Worm (Caenorhabditis elegans) whole organism, late embryonic: ENCODE results near the gene srv-26.

ENCODE experiments used
- C38D4.7 ChIP-seq: fragments of 200-800 bp; sonication (Bioruptor generic); optimal IDR thresholded peaks from 2 replicates; lab custom pipeline; 2018; ENCODE audit warnings: mild to moderate bottlenecking, missing genetic modification characterization, moderate library complexity, missing compliant biosample characterization
- K02D7.2 ChIP-seq: sonication (generic microtip); optimal IDR thresholded peaks from 2 replicates; lab custom pipeline; 2017; ENCODE audit warnings: mild to moderate bottlenecking, missing genetic modification characterization, missing compliant biosample characterization
- K09A11.1 ChIP-seq: sonication (generic microtip); optimal IDR thresholded peaks from 2 replicates; lab custom pipeline; 2017; ENCODE audit warnings: antibody characterized with exemption, mild to moderate bottlenecking, missing genetic modification characterization, missing compliant biosample characterization; ENCODE audit not compliant: insufficient read depth
- Y22D7AL.16 ChIP-seq: sonication (generic microtip); optimal IDR thresholded peaks from 2 replicates; lab custom pipeline; 2016; ENCODE audit warnings: missing genetic modification characterization, missing compliant biosample characterization
- ahr-1 ChIP-seq: sonication (generic microtip); optimal IDR thresholded peaks from 2 replicates; lab custom pipeline; 2016; ENCODE audit warnings: missing genetic modification characterization, missing compliant biosample characterization
- ceh-14 ChIP-seq: sonication (generic microtip); optimal IDR thresholded peaks from 2 replicates; lab custom pipeline; 2016; ENCODE audit warnings: missing genotype, missing genetic modification characterization, missing compliant biosample characterization
- ceh-18 ChIP-seq: sonication (generic microtip); optimal IDR thresholded peaks from 2 replicates; lab custom pipeline; 2016; ENCODE audit warnings: missing genetic modification characterization, missing compliant biosample characterization
- ceh-19 ChIP-seq: fragments of 200-800 bp; sonication (Bioruptor generic); optimal IDR thresholded peaks from 2 replicates; lab custom pipeline; 2018; ENCODE audit warnings: mild to moderate bottlenecking, missing genetic modification characterization, missing compliant biosample characterization
- ceh-31 ChIP-seq: sonication (generic microtip); optimal IDR thresholded peaks from 2 replicates; lab custom pipeline; 2016; ENCODE audit warnings: missing genetic modification characterization, missing compliant biosample characterization
- ceh-34 ChIP-seq: sonication (generic microtip); optimal IDR thresholded peaks from 2 replicates; lab custom pipeline; 2016; ENCODE audit warnings: mild to moderate bottlenecking, missing genetic modification characterization, missing compliant biosample characterization
- ceh-45 ChIP-seq: fragments of 200-800 bp; sonication (Bioruptor generic); IDR thresholded peaks from 2 replicates; pipeline ENCODE4 v1.3.6; 2022; ENCODE audit warnings: missing genetic modification reagents, missing genetic modification characterization, missing compliant biosample characterization
- ceh-48 ChIP-seq: sonication (generic microtip); optimal IDR thresholded peaks from 2 replicates; lab custom pipeline; 2016; ENCODE audit warnings: missing genetic modification characterization, inconsistent platforms, missing compliant biosample characterization
- ceh-6 ChIP-seq: fragments of 200-800 bp; sonication (Bioruptor generic); optimal IDR thresholded peaks from 2 replicates; lab custom pipeline; 2018; ENCODE audit warnings: mild to moderate bottlenecking, missing genetic modification characterization, missing compliant biosample characterization
- che-1 ChIP-seq: sonication (generic microtip); optimal IDR thresholded peaks from 2 replicates; lab custom pipeline; 2016; ENCODE audit warnings: mild to moderate bottlenecking, missing genetic modification characterization, missing compliant biosample characterization
- dve-1 ChIP-seq: sonication (generic microtip); optimal IDR thresholded peaks from 2 replicates; lab custom pipeline; 2017; ENCODE audit warnings: antibody characterized with exemption, mild to moderate bottlenecking, missing genetic modification characterization, missing compliant biosample characterization
- elt-2 ChIP-seq: sonication (generic microtip); optimal IDR thresholded peaks from 2 replicates; lab custom pipeline; 2016; ENCODE audit warnings: missing genetic modification reagents, missing genetic modification characterization, missing compliant biosample characterization
- ets-4 ChIP-seq: sonication (generic microtip); optimal IDR thresholded peaks from 2 replicates; lab custom pipeline; 2016; ENCODE audit warnings: missing genetic modification characterization, missing compliant biosample characterization
- fkh-6 ChIP-seq: sonication (generic microtip); optimal IDR thresholded peaks from 2 replicates; lab custom pipeline; 2016; ENCODE audit warnings: missing genetic modification characterization, missing compliant biosample characterization
- hlh-15 ChIP-seq: sonication (generic microtip); optimal IDR thresholded peaks from 2 replicates; lab custom pipeline; 2016; ENCODE audit warnings: missing genetic modification characterization, missing compliant biosample characterization
- hlh-30 ChIP-seq: sonication (generic microtip); optimal IDR thresholded peaks from 2 replicates; lab custom pipeline; 2017; ENCODE audit warnings: antibody characterized with exemption, missing genetic modification characterization, missing compliant biosample characterization; ENCODE audit not compliant: insufficient read depth
- lim-6 ChIP-seq: sonication (generic microtip); optimal IDR thresholded peaks from 2 replicates; lab custom pipeline; 2016; ENCODE audit warnings: missing genetic modification characterization, missing compliant biosample characterization
- lin-11 ChIP-seq: fragments of 200-800 bp; sonication (Bioruptor generic); optimal IDR thresholded peaks from 2 replicates; lab custom pipeline; 2018; ENCODE audit warnings: mild to moderate bottlenecking, missing genetic modification characterization, missing compliant biosample characterization
- mec-3 ChIP-seq: sonication (generic microtip); optimal IDR thresholded peaks from 2 replicates; lab custom pipeline; 2016; ENCODE audit warnings: borderline replicate concordance, missing genetic modification characterization, missing compliant biosample characterization
- nhr-11 ChIP-seq: fragments of 150-350 bp; optimal IDR thresholded peaks from 2 replicates; lab custom pipeline; 2014; ENCODE audit warnings: missing biosample characterization, missing genetic modification characterization
- odd-2 ChIP-seq: sonication (generic microtip); optimal IDR thresholded peaks from 2 replicates; lab custom pipeline; 2017; ENCODE audit warnings: antibody characterized with exemption, mild to moderate bottlenecking, missing genetic modification characterization, missing compliant biosample characterization
- pag-3 ChIP-seq: sonication (generic microtip); optimal IDR thresholded peaks from 2 replicates; lab custom pipeline; 2016; ENCODE audit warnings: missing compliant biosample characterization, missing genetic modification characterization, borderline replicate concordance
- pha-4 ChIP-seq: fragments of 150-350 bp; optimal IDR thresholded peaks from 2 replicates; lab custom pipeline; 2018; ENCODE audit warnings: missing biosample characterization, missing genetic modification reagents, missing genetic modification characterization
- ref-2 ChIP-seq: sonication (generic microtip); optimal IDR thresholded peaks from 2 replicates; lab custom pipeline; 2016; ENCODE audit warnings: missing genetic modification characterization, missing compliant biosample characterization
- sox-2 ChIP-seq: fragments of 200-800 bp; sonication (Bioruptor generic); IDR thresholded peaks from 2 replicates; pipeline ENCODE4 v1.3.6; 2022; ENCODE audit warnings: missing genetic modification reagents, missing genetic modification characterization, missing compliant biosample characterization
- ttx-3 ChIP-seq: sonication (generic microtip); optimal IDR thresholded peaks from 2 replicates; lab custom pipeline; 2016; ENCODE audit warnings: missing genetic modification reagents, missing genetic modification characterization, missing compliant biosample characterization
- unc-3 ChIP-seq, 2 experiments: fragments of 200-800 bp in 1 of 2; sonication (Bioruptor generic) in 1 of 2; sonication (generic microtip) in 1 of 2; conservative IDR thresholded peaks in 1 of 2; optimal IDR thresholded peaks in 1 of 2; 2 replicates each; pipeline versions ENCODE4 v1.3.6 to Lab custom; 2016 to 2022; ENCODE audit warnings: missing compliant biosample characterization in 2 of 2, missing genetic modification characterization in 2 of 2, missing genetic modification reagents in 1 of 2
- unc-86 ChIP-seq: sonication (generic microtip); optimal IDR thresholded peaks from 2 replicates; lab custom pipeline; 2016; ENCODE audit warnings: missing genetic modification characterization, missing compliant biosample characterization
- zip-5 ChIP-seq: sonication (generic microtip); optimal IDR thresholded peaks from 2 replicates; lab custom pipeline; 2016; ENCODE audit warnings: missing genetic modification characterization, missing compliant biosample characterization

srv-26 gene

ce11 chrIV:6284277-6284676 is 17.4 kb downstream of the srv-26 start, which contains the start of gene ops-1:
TSS of gene ops-1 (minus strand) at chrIV:6284377.
- no peak for TF ChIP-seq ceh-14
- TF ChIP-seq hlh-15 (tag; lab: Kevin White, UChicago): no peak
- TF ChIP-seq ceh-34 (tag; lab: Kevin White, UChicago): no peak
- TF ChIP-seq mec-3 (tag; lab: Kevin White, UChicago): no peak
- TF ChIP-seq unc-3 (GFP tag; conservative IDR thresholded peaks at IDR 0.05; lab: Robert Waterston, UW): no peak
- no peak for TF ChIP-seq unc-3 (tag; optimal IDR thresholded peaks at IDR 0.05; lab: Kevin White, UChicago)
- TF ChIP-seq ttx-3 (tag; lab: Kevin White, UChicago): no peak
- TF ChIP-seq lin-11 (tag; lab: Kevin White, UChicago): no peak
- TF ChIP-seq, all 69 proteins: peak for 0

DNA sequence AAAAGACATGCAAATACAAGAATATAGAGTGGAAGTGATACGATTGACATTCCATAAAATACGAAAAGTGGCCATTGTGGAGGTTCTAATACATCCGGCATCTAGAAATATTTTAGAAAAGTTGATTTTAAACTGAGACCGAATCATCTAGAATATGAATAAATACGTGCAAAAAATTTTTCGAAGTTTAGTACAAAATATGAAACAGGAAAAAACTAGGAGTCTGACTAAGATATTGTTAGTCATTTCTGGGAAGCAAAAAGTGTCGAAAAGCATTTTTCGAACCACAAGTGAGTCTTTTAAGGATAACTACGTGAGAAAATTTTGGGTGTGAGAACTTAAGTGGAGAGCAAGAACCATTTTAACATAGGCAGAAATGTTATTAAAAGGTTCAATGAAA is 19.5 kb downstream of the srv-26 start, which contains the start of gene srv-32:
srv-32 (minus strand) TSS at position 101 of the 400 bp plus-strand sequence.
- TF ChIP-seq fkh-6 (tag; lab: Kevin White, UChicago): no peak
- TF ChIP-seq dve-1 (tag; lab: Kevin White, UChicago): no peak
- TF ChIP-seq che-1 (tag; lab: Kevin White, UChicago): no peak
- no peak for TF ChIP-seq sox-2 (GFP tag; lab: Robert Waterston, UW)
- TF ChIP-seq mec-3 (tag; lab: Kevin White, UChicago): no peak
- TF ChIP-seq hlh-30 (tag; lab: Kevin White, UChicago): no peak
- no peak for TF ChIP-seq ceh-48
- no peak for TF ChIP-seq ceh-14
- TF ChIP-seq ets-4 (tag; lab: Kevin White, UChicago): no peak
- no peak for TF ChIP-seq K09A11.1
- TF ChIP-seq ceh-45 (GFP tag; lab: Robert Waterston, UW): no peak
- no peak for TF ChIP-seq K02D7.2 (tag; lab: Kevin White, UChicago)
- TF ChIP-seq Y22D7AL.16: no peak
- TF ChIP-seq nhr-11 (tag; lab: Kevin White, UChicago): no peak

- TF ChIP-seq odd-2 (tag; lab: Kevin White, UChicago) (no peak), elt-2 (tag; lab: Kevin White, UChicago) (peak; percentile 58), ceh-18 (tag; lab: Kevin White, UChicago) (no peak), unc-86 (tag; lab: Kevin White, UChicago) (no peak), mec-3 (tag; lab: Kevin White, UChicago) (no peak)
These were observed 22.3 kb downstream of the srv-26 start, which contains the start of gene sams-5 for ce11 chrIV:6279392-6279791. TSS of gene sams-5 (minus strand) at chrIV:6279522.

DNA sequence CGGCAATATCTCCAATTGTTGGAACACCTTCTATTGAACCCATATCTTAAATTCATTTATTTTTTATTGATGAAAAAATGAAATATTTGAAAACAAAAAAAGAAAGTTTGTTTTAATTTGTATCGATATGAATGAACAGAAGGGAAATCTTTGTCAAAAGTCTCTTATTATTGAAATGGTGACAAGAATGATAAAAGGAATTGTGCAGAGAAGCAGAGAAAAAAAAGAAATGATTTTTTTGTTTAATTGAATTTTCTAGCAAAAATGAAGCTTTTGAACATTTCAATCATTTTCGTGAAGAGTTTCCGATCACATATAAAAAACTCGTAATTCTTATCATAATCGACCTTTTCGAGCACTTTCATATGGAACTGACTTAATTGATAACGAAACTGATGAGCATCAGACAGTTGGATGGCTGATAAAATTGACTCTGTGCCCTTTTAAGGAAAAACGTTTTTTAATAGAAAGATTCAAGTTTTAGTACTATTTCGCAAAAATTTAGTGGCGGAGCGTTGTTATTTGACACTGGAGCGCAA is 25.9 kb downstream of the srv-26 start, which contains the start of the genes aat-4 and T13A10.1:
aat-4 (minus strand) TSS at position 51 of the 539 bp plus-strand sequence.
T13A10.1 (plus strand) TSS at position 411 of the 539 bp plus-strand sequence.
- TF ChIP-seq ceh-48: no peak
- TF ChIP-seq elt-2 (tag; lab: Kevin White, UChicago): peak; percentile 78

DNA sequence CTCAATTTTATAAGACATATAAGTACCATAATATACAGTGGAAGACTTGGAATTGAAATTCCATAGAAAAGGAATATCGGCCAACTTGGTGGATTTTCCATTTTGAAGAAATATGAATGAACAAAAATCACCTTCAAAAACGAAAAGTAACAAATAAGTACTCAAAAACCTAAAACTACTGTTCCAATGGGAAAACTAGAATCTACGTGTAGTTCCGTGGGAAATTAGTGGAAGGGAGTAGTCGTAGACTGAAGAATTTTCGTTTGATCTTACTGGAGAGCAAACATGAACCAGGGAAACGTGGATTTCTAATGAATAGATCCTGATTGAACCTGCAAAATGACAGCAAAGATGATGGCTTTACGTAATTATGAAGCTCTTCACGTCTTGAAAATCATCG is 29.7 kb downstream of the srv-26 start, which contains the start of gene srv-31:
srv-31 (minus strand) TSS at position 101 of the 400 bp plus-strand sequence.
- TF ChIP-seq C38D4.7 (GFP tag; lab: Kevin White, UChicago): no peak
- no peak for TF ChIP-seq K02D7.2 (tag; lab: Kevin White, UChicago)
- TF ChIP-seq sox-2 (GFP tag; lab: Robert Waterston, UW): no peak
- no peak for TF ChIP-seq ahr-1 (tag; lab: Kevin White, UChicago)

ce11 chrIV:6269346-6269745 is 32.3 kb downstream of the srv-26 start, which contains the start of gene srv-30:
TSS of gene srv-30 (minus strand) at chrIV:6269446.
- TF ChIP-seq lin-11 (tag; lab: Kevin White, UChicago): no peak
- TF ChIP-seq nhr-11 (tag; lab: Kevin White, UChicago): no peak
- TF ChIP-seq ceh-31 (tag; lab: Kevin White, UChicago): no peak
- TF ChIP-seq ceh-19: no peak
- TF ChIP-seq pha-4 (tag; lab: Kevin White, UChicago): no peak
- TF ChIP-seq lim-6: no peak
- no peak for TF ChIP-seq zip-5 (tag; lab: Kevin White, UChicago)
- no peak for TF ChIP-seq hlh-15 (tag; lab: Kevin White, UChicago)
- no peak for TF ChIP-seq ref-2 (tag; lab: Kevin White, UChicago)
- TF ChIP-seq che-1 (tag; lab: Kevin White, UChicago): no peak
- no peak for TF ChIP-seq ttx-3 (tag; lab: Kevin White, UChicago)
- no peak for TF ChIP-seq pag-3 (tag; lab: Kevin White, UChicago)
- no peak for TF ChIP-seq ceh-14
- no peak for TF ChIP-seq ceh-6
